Worm (Caenorhabditis elegans): ENCODE results near the gene ntl-3.

DNA sequence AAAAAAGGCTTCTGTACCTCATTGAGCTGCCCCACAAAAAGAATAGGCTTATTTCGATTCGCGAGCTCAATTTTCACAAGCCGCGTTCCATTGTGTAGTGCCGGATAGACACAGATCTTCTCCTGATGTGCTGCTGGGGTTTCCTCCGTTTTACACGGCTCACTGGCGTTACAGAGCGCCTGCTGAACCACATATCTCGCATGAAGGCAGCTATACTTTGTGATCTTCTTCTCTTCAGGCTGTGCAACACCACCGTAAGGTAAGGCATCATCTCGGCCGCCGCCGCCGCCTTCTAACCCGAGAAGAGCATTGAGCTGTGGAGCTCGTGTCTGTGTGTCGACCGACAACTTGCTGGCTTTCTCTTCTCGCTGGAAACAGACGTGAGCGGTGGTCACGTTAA, 7.3 kb upstream of the ntl-3 start:
- no peak for TF ChIP-seq hlh-13 (GFP tag; optimal IDR thresholded peaks at IDR 0.05)
- TF ChIP-seq unc-42 (tag; optimal IDR thresholded peaks at IDR 0.05), result no peak
- no peak for TF ChIP-seq ceh-45 (GFP tag; IDR thresholded peaks at IDR 0.05)
- TF ChIP-seq sdc-2 (tag; optimal IDR thresholded peaks at IDR 0.05), result no peak
- no peak for TF ChIP-seq unc-55 (GFP tag; optimal IDR thresholded peaks at IDR 0.05)
- TF ChIP-seq ttx-3 (tag; optimal IDR thresholded peaks at IDR 0.05), result no peak
- no peak for TF ChIP-seq dve-1 (tag; optimal IDR thresholded peaks at IDR 0.05)
- no peak for TF ChIP-seq pha-4 (tag; optimal IDR thresholded peaks at IDR 0.05)
- TF ChIP-seq pros-1 (tag; optimal IDR thresholded peaks at IDR 0.05), result no peak
- TF ChIP-seq ama-1 (optimal IDR thresholded peaks at IDR 0.05), result no peak
- TF ChIP-seq fkh-6 (tag; optimal IDR thresholded peaks at IDR 0.05), result no peak
- no peak for TF ChIP-seq sox-4 (tag; optimal IDR thresholded peaks at IDR 0.05)
